Worm (Caenorhabditis elegans): Measurements from ENCODE around the gene pdf-1.

- no peak for TF ChIP-seq snpc-1.3 (tag; optimal IDR thresholded peaks at IDR 0.05; ENCODE audit: insufficient read depth)
- TF ChIP-seq mxl-1 (tag; optimal IDR thresholded peaks at IDR 0.05), result no peak
- TF ChIP-seq unc-62 (GFP tag; optimal IDR thresholded peaks at IDR 0.05), result no peak
- no peak for TF ChIP-seq ceh-100 (GFP tag; IDR thresholded peaks at IDR 0.05)
- TF ChIP-seq lin-40 (tag; optimal IDR thresholded peaks at IDR 0.05), result no peak
- TF ChIP-seq ceh-40 (GFP tag; IDR thresholded peaks at IDR 0.05), result no peak
- no peak for TF ChIP-seq rcor-1 (GFP tag; IDR thresholded peaks at IDR 0.05)
- no peak for TF ChIP-seq let-607 (tag; optimal IDR thresholded peaks at IDR 0.05)
- no peak for TF ChIP-seq egl-44 (GFP tag; IDR thresholded peaks at IDR 0.05)
- TF ChIP-seq xnd-1 (tag; optimal IDR thresholded peaks at IDR 0.05), result no peak
- no peak for TF ChIP-seq attf-3 (GFP tag; conservative IDR thresholded peaks at IDR 0.05)
Measured at ce11 chrIII:6891560-6891959, 20.7 kb downstream of the pdf-1 start, which contains the start of gene K04C2.5.

All from whole organism, young adult.